Worm (Caenorhabditis elegans) whole organism, midembryonic: Measurements from ENCODE around the gene F25D1.5.

Experiments used
- T22C8.4 ChIP-seq: fragments of 200-800 bp; sonication (Bioruptor generic); IDR thresholded peaks from 2 replicates; pipeline ENCODE4 v1.3.6; 2022; ENCODE audit warnings: missing genetic modification characterization, missing compliant biosample characterization
- cog-1 ChIP-seq: sonication (generic microtip); optimal IDR thresholded peaks from 2 replicates; lab custom pipeline; 2016; ENCODE audit warnings: missing genetic modification characterization, missing compliant biosample characterization
- flt-1 ChIP-seq: fragments of 200-800 bp; sonication (Bioruptor generic); IDR thresholded peaks from 2 replicates; pipeline ENCODE4 v1.3.6; 2022; ENCODE audit warnings: missing genetic modification characterization, missing compliant biosample characterization
- klf-2 ChIP-seq: fragments of 200-800 bp; sonication (Bioruptor generic); conservative IDR thresholded peaks from 2 replicates; pipeline ENCODE4 v1.3.6; 2022; ENCODE audit warnings: missing genetic modification reagents, missing genetic modification characterization, missing compliant biosample characterization
- med-1 ChIP-seq: sonication (generic microtip); optimal IDR thresholded peaks from 2 replicates; lab custom pipeline; 2017; ENCODE audit warnings: missing genetic modification characterization, mild to moderate bottlenecking, missing compliant biosample characterization, antibody characterized with exemption, missing genetic modification reagents; ENCODE audit not compliant: insufficient read depth
- ref-1 ChIP-seq: fragments of 200-800 bp; sonication (Bioruptor generic); conservative IDR thresholded peaks from 2 replicates; pipeline ENCODE4 v1.3.6; 2022; ENCODE audit warnings: missing genetic modification reagents, missing genetic modification characterization, missing compliant biosample characterization
- tab-1 ChIP-seq: fragments of 200-800 bp; sonication (Bioruptor generic); IDR thresholded peaks from 2 replicates; pipeline ENCODE4 v1.3.6; 2022; ENCODE audit warnings: missing genetic modification characterization, missing compliant biosample characterization
- ztf-23 ChIP-seq: fragments of 200-800 bp; sonication (Bioruptor generic); IDR thresholded peaks from 2 replicates; pipeline ENCODE4 v1.3.6; 2022; ENCODE audit warnings: missing genetic modification reagents, missing genetic modification characterization, missing compliant biosample characterization
- ztf-29 ChIP-seq: fragments of 200-800 bp; sonication (Bioruptor generic); IDR thresholded peaks from 2 replicates; pipeline ENCODE4 v1.3.6; 2022; ENCODE audit warnings: missing genetic modification reagents, missing genetic modification characterization, missing compliant biosample characterization

The F25D1.5 gene

ce11 chrV:10546749-10547148 is at the start of gene F25D1.5:
F25D1.5 (minus strand) TSS chrV:10546783.
- no peak for TF ChIP-seq tab-1 (GFP tag; lab: Robert Waterston, UW)

ce11 chrV:10594810-10595209 is 48.2 kb upstream of the F25D1.5 start, which contains the start of gene T21C9.11:
T21C9.11 (minus strand) TSS chrV:10594910.
- TF ChIP-seq flt-1 (GFP tag; lab: Robert Waterston, UW) (no peak), ztf-29 (GFP tag; lab: Robert Waterston, UW) (no peak), cog-1 (tag; lab: Kevin White, UChicago) (no peak), ref-1 (GFP tag; lab: Robert Waterston, UW) (no peak), T22C8.4 (no peak), ztf-23 (no peak), med-1 (GFP tag; lab: Kevin White, UChicago) (no peak), tab-1 (GFP tag; lab: Robert Waterston, UW) (no peak), klf-2 (GFP tag; lab: Robert Waterston, UW) (no peak)

- no peak for TF ChIP-seq ztf-29 (GFP tag; lab: Robert Waterston, UW)
- TF ChIP-seq T22C8.4, result no peak
- TF ChIP-seq flt-1 (GFP tag; lab: Robert Waterston, UW), result no peak
- TF ChIP-seq tab-1 (GFP tag; lab: Robert Waterston, UW), result no peak
- no peak for TF ChIP-seq cog-1 (tag; lab: Kevin White, UChicago)
- no peak for TF ChIP-seq klf-2 (GFP tag; lab: Robert Waterston, UW)
Measured at ce11 chrV:10592479-10592878, 45.9 kb upstream of the F25D1.5 start, which contains the start of gene T21C9.9. T21C9.9 (minus strand) TSS chrV:10592579.

ce11 chrV:10589774-10590528 is 43.4 kb upstream of the F25D1.5 start, which contains the start of gene ttr-23:
ttr-23 (minus strand) TSS chrV:10589860.
- no peak for TF ChIP-seq med-1 (GFP tag; lab: Kevin White, UChicago)
- TF ChIP-seq tab-1 (GFP tag; lab: Robert Waterston, UW), result no peak
- TF ChIP-seq klf-2 (GFP tag; lab: Robert Waterston, UW), result no peak
- TF ChIP-seq T22C8.4, result no peak
- TF ChIP-seq cog-1 (tag; lab: Kevin White, UChicago), result no peak
- TF ChIP-seq ztf-29 (GFP tag; lab: Robert Waterston, UW), result no peak
- TF ChIP-seq ref-1 (GFP tag; lab: Robert Waterston, UW), result no peak
- TF ChIP-seq flt-1 (GFP tag; lab: Robert Waterston, UW), result no peak
- TF ChIP-seq ztf-23, result no peak

- no peak for TF ChIP-seq flt-1 (GFP tag; lab: Robert Waterston, UW)
- TF ChIP-seq klf-2 (GFP tag; lab: Robert Waterston, UW), result no peak
- TF ChIP-seq cog-1 (tag; lab: Kevin White, UChicago), result no peak
- no peak for TF ChIP-seq tab-1 (GFP tag; lab: Robert Waterston, UW)
- no peak for TF ChIP-seq med-1 (GFP tag; lab: Kevin White, UChicago)
- TF ChIP-seq ztf-29 (GFP tag; lab: Robert Waterston, UW), result no peak
- no peak for TF ChIP-seq ref-1 (GFP tag; lab: Robert Waterston, UW)
- TF ChIP-seq T22C8.4, result no peak
- TF ChIP-seq ztf-23, result no peak
Measured at ce11 chrV:10588694-10589093, 42.1 kb upstream of the F25D1.5 start, which contains the start of gene srg-32. srg-32 (minus strand) TSS chrV:10588794.

ce11 chrV:10581837-10582300 is 35.3 kb upstream of the F25D1.5 start, which contains the start of gene T21C9.6:
T21C9.6 (plus strand) TSS chrV:10581887.
- no peak for TF ChIP-seq flt-1 (GFP tag; lab: Robert Waterston, UW)

ce11 chrV:10580638-10581037 is 34.1 kb upstream of the F25D1.5 start:
- no peak for TF ChIP-seq ztf-23
- no peak for TF ChIP-seq ref-1 (GFP tag; lab: Robert Waterston, UW)
- TF ChIP-seq flt-1 (GFP tag; lab: Robert Waterston, UW), result no peak
- TF ChIP-seq cog-1 (tag; lab: Kevin White, UChicago), result no peak
- TF ChIP-seq tab-1 (GFP tag; lab: Robert Waterston, UW), result no peak
- no peak for TF ChIP-seq klf-2 (GFP tag; lab: Robert Waterston, UW)
- no peak for TF ChIP-seq T22C8.4
- no peak for TF ChIP-seq ztf-29 (GFP tag; lab: Robert Waterston, UW)

- TF ChIP-seq med-1 (GFP tag; lab: Kevin White, UChicago) (peak; percentile 33), T22C8.4 (no peak), ztf-23 (0 out of 2 replicates have a peak, but pooled peaks have one; percentile 45)
Measured at ce11 chrV:10578938-10579337, 32.4 kb upstream of the F25D1.5 start, which contains the start of the genes erh-1 and lpd-9. erh-1 (minus strand) TSS chrV:10579141. lpd-9 (plus strand) TSS chrV:10579305.

- TF ChIP-seq T22C8.4, result no peak
- TF ChIP-seq klf-2 (GFP tag; lab: Robert Waterston, UW), result no peak
- no peak for TF ChIP-seq ref-1 (GFP tag; lab: Robert Waterston, UW)
- TF ChIP-seq cog-1 (tag; lab: Kevin White, UChicago), result no peak
- TF ChIP-seq ztf-29 (GFP tag; lab: Robert Waterston, UW), result no peak
Measured at ce11 chrV:10578226-10578625, 31.6 kb upstream of the F25D1.5 start, which contains the start of gene mics-1. mics-1 (minus strand) TSS chrV:10578326.

- TF ChIP-seq klf-2 (GFP tag; lab: Robert Waterston, UW), result no peak
- TF ChIP-seq ztf-23, result no peak
- TF ChIP-seq cog-1 (tag; lab: Kevin White, UChicago), result no peak
- TF ChIP-seq flt-1 (GFP tag; lab: Robert Waterston, UW), result no peak
Measured at ce11 chrV:10576319-10576718, 29.7 kb upstream of the F25D1.5 start, which contains the start of gene vps-54. vps-54 (minus strand) TSS chrV:10576419.
